Worm (Caenorhabditis elegans): ENCODE results near the gene gad-2.

DNA sequence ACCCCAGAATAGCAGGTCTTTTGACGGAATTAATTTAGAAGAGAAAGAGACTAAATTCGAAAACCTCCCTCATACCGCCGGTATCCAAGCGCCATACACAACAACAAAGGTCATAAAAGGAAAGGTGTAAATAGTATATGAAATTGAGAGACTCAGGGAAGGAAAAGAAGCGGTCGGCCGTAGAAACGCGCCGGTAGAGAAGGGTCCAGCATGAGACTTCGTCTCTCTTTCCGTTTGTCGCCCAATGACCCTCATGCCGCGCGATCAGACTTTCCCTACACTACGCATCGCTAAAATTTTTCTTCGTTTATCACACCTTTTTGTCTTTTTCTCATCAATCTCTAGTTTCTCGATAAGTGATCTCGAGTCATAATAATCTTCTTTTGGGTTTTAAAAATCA is 37.2 kb downstream of the gad-2 start:
- TF ChIP-seq nhr-76 (tag; optimal IDR thresholded peaks at IDR 0.05) (no peak), elt-1 (tag; optimal IDR thresholded peaks at IDR 0.05) (no peak), ceh-9 (tag; optimal IDR thresholded peaks at IDR 0.05) (no peak), fkh-10 (GFP tag; optimal IDR thresholded peaks at IDR 0.05) (no peak), jun-1 (tag; optimal IDR thresholded peaks at IDR 0.05) (no peak), ceh-82 (tag; optimal IDR thresholded peaks at IDR 0.05) (no peak), mdl-1 (tag; optimal IDR thresholded peaks at IDR 0.05) (no peak)

Measured in whole organism, L3 larva.